Fruit fly (Drosophila melanogaster) whole organism, adult: ENCODE data around the gene ems.

ENCODE experiments used
- CG11617 ChIP-seq: fragments of 200-800 bp; sonication (Bioruptor generic); optimal IDR thresholded peaks from 2 replicates; lab custom pipeline; 2017; ENCODE audit warnings: mild to moderate bottlenecking, missing biosample characterization, missing genetic modification reagents, missing genetic modification characterization
- Clk ChIP-seq: fragments of 200-800 bp; sonication (Bioruptor generic); optimal IDR thresholded peaks from 2 replicates; lab custom pipeline; 2017; ENCODE audit warnings: missing biosample characterization, missing genetic modification characterization
- kay ChIP-seq: fragments of 200-800 bp; sonication (Bioruptor generic); peaks from one replicate; lab custom pipeline; 2016; ENCODE audit warnings: missing biosample characterization, missing genetic modification characterization, borderline replicate concordance
- pad ChIP-seq: fragments of 200-800 bp; sonication (Bioruptor generic); optimal IDR thresholded peaks from 3 replicates; lab custom pipeline; 2017; ENCODE audit warnings: missing biosample characterization, missing genetic modification characterization, mild to moderate bottlenecking, moderate library complexity, missing genetic modification reagents

DNA sequence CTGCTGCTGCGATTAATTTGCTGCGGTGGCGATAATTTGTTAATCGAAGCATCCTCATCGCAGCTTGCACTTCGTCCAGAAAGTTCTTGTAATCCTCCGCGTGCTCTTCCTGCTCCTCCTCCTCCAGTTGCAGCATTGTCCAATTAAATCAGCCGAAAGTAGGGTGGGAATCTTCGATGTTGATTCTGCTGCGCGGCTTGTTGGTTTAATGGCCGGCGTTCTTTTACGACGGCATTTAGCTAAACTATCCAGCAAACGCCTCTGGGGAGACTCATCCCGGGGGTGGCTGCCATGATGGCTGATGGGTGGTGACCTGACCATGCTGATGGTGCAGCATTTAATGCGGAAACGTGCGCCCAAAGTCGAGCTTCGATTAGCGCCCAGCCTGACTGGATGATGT is 47.9 kb downstream of the ems start:
- no peak for TF ChIP-seq pad (GFP tag; lab: Kevin White, UChicago)
- no peak for TF ChIP-seq CG11617
- TF ChIP-seq kay (GFP tag; lab: Kevin White, UChicago) = no peak
- no peak for TF ChIP-seq Clk
